Fruit fly (Drosophila melanogaster) ovary, adult (tissue): ENCODE results near the gene Glyat.

ENCODE experiments used
- CG17801 ChIP-seq: fragments of 200-800 bp; optimal IDR thresholded peaks from 2 replicates; lab custom pipeline; 2019; ENCODE audit warnings: missing biosample characterization, mild to moderate bottlenecking, missing genetic modification characterization, moderate library complexity; ENCODE audit not compliant: partially characterized antibody

Gene Glyat

DNA sequence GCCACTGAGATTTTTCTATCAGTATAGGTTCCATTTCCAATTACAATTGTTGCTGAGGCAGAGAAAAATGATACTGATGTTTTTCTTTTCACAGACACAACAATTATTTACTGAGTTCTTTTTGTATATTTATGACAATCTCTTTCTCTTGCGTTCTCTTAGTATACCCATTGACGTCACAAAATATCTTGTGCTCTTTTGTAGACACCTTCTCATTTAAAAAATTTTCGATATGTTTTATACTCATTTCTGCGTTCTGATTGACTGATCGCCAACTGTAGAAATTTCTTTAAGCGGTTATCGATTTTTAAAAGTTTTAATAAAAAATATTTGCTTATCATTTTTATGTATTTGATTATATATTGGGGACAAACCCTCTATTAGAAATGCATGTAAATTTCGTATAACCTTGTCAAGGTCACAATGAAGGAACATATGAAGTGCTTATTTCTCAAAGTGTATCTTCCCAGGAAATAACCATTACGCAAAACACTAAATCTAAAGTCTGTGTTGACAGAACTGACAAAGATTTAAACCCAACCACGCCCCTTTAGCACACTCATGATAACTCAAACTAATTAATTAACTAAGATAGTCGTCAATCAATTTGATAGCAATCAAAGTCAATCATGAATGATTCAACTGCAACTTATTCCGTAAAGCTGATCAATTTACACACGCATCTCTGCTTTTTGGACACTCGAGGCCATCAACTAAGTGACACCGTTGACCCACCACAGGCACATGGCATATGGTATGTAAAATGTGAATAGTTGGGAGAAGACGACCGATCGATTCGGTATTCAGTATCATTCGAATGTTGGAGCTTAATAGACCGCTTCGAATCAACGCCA is at the start of gene Glyat, which contains the start of gene Tg:
Glyat (minus strand) TSS at position 51 of the 854 bp plus-strand sequence.
Tg (plus strand) TSS at position 804 of the 854 bp plus-strand sequence.
- no peak for TF ChIP-seq CG17801 (GFP tag; lab: Kevin White, UChicago)

DNA sequence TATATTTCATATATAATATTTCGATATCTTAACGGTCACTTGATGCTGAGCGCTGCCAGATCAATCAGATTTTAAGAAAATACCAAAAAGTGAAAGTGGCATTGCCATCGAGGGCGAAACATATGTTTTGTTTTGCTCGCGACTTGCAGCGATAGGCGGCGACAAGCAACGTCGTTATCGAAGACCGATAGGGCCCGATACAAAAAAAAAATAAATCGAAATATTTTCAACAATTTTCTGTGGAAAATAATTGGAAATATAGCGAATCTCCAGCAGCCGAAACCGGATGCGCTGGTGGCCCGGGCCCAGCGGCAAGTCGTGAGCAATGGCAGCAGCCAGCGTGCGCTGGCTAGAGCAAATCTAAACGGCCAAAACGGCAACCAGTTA is 32.8 kb upstream of the Glyat start, which contains the start of gene Megf8:
Megf8 (plus strand) TSS at position 190 of the 387 bp plus-strand sequence.
- peak; percentile 7 for TF ChIP-seq CG17801 (GFP tag; lab: Kevin White, UChicago)

DNA sequence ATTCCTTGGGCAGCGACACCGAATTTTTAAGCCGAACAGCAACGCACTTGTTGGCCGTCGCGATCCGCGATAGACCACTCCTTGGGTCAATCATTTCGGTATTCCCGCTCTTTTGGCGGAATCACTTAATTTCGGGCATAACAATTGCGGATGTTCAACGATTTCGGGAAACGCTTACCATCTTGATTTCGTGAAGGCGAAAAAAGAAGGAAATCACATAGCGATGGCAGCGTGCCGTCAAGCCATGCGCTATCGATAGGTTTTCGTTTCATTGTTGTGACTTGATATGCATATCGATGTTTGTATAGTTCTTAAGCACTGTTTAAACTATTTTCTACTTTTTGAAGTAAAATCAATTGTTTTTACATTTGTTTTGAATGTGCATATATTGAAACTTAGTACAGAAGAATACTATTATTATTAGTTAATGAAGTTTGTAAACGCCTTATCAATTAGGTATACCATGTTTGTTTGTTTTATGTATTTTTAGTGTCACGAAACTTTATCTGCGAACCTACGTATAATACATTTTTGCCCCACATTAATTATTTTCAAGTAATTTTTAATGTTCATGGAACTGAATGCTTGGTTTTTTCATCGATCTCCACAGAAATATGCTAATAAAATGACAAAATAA is 32.3 kb upstream of the Glyat start, which contains the start of gene RpL36A:
RpL36A (minus strand) TSS at position 265 of the 637 bp plus-strand sequence.
- peak; percentile 65 for TF ChIP-seq CG17801 (GFP tag; lab: Kevin White, UChicago)

DNA sequence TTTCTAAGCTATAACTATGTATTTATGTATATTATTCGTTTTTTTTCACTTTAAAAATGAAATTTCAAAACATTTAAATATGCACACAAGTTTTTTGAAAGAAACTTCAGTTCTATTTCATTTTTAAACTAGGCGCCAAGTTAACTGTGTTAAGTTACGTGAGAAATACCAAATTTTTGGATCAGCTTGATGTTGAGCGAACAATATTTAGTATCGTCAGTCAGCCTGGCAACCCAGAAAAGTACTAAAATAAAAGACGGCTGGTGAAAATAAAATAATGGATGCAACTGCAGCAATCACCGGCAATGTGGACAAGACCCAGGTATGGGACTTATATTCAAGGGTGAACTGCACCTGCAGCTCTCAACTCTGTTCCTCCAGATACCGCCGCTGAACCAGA is 30.4 kb upstream of the Glyat start, which contains the start of gene CCDC53:
CCDC53 (plus strand) TSS at position 235 of the 400 bp plus-strand sequence.
- TF ChIP-seq CG17801 (GFP tag; lab: Kevin White, UChicago): no peak

DNA sequence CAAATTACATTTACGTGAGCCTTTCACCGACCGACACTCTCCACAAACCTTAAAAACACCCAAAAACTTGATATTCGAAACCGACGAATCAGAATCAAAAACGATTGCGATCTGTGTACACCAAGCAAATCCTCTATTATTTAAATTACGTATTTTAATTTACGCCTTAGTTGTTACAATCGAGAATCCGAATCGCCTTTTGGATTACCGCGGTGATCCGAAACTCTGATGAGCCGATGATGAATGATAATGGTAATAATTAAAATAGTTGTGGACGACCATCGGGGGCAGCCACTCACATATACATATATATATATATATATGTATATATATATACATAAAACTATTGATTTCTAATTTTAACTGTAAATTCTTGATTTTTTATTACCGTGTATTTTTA is 29.2 kb upstream of the Glyat start, which contains the start of gene CG7367:
CG7367 (minus strand) TSS at position 101 of the 400 bp plus-strand sequence.
- TF ChIP-seq CG17801 (GFP tag; lab: Kevin White, UChicago): no peak

DNA sequence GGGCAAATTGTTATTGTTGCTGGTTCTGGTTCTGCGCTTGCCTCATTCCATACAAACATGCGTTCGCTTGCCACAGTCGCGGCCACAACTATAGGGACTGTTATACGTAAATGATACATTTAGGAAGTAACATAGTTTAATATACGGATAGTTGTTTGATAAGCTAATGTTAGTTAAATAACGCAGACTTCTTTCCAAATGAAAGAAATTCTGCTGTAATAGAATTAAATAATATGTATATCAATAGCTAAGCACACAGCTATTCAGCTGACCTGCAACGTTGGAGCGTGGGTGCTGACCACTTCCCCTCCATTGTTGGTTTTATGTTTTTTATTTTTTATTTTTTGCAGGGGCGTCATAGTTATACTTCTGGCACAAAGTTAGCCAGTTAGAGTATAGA is 24.3 kb upstream of the Glyat start:
- TF ChIP-seq CG17801 (GFP tag; lab: Kevin White, UChicago): peak; percentile 26

DNA sequence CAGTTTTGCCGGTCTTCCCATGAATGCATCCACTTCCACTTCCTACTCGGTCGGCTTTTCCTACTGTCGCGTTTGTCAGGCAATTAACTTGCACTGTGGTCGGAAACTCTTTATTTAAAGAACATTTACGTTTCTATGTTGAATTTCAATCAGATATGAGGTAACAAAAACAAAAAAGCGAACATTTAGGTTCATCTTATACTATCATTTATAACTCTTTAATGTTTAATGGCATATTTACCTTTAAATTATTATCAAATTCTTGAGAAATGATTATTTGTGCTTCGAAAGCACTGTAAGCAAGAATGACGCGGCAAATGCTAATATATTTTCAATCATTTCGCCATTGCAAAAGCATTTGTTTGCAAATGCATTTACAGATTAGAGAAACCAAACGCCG is 23.3 kb upstream of the Glyat start:
- no peak for TF ChIP-seq CG17801 (GFP tag; lab: Kevin White, UChicago)

DNA sequence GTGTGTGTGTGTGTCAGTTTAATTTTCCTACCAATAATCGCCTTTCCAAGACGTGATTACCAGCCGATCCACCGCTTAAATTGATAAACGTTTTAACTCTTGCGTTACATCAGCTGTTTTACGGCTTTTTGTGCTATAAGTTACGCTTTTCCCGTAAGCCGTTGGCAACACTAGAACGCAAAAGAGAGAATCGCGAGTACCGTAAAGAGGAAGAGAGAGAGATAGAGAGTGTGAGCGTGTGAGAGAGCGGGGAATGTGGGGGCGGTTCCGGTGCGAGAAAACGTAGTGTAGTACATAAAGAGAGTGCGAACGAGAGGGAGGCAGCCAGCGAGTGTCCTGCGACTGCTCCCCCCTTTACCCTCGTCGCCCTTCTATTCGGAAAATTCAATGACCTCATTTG is 21.1 kb upstream of the Glyat start:
- TF ChIP-seq CG17801 (GFP tag; lab: Kevin White, UChicago): peak; percentile 42

DNA sequence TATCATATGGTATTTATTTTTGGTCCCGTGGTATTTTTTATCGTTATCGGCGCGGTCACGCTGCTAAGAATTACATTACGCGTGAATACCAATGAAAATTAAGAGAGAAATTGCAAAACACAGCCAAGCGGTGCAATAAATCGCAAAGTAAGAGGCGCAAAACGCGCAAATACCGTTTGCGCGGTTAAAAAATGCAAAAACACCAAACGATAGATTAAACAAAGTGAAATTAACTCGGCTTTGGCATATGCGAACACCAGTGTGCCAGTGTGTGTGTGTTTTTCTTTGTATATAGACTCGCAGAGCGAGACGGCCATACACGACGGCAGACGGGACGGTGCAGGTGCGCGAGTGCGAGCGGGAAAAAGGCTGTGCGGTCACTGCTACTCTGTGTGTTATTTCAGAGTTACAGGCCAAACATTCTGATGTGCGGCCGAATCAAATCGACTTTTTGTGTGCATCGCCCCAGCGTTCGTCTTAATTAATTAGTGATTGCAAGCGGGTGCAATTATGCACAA is 20.3 kb upstream of the Glyat start, which contains the start of gene Cka:
Cka (plus strand) TSS at position 29 of the 518 bp plus-strand sequence.
- no peak for TF ChIP-seq CG17801 (GFP tag; lab: Kevin White, UChicago)

DNA sequence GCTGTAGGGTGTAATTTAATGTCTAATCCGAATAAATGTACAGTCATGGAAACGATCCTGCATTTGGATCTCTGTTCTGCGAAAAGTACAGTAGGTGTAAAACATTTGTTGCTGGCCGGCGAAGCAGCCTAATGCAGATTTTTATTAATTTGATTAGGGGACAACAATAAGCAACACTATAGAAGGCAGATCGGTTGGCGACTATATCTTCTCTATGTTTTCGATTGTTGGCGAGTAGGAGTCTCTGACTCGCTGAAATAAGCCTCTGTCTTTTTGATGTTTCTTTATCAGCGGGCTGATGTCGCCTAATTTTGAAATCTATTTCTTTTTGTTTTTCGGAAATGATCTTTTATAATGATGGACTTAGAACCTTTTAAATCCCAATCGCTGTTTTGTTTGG is 19.6 kb upstream of the Glyat start:
- TF ChIP-seq CG17801 (GFP tag; lab: Kevin White, UChicago): no peak

DNA sequence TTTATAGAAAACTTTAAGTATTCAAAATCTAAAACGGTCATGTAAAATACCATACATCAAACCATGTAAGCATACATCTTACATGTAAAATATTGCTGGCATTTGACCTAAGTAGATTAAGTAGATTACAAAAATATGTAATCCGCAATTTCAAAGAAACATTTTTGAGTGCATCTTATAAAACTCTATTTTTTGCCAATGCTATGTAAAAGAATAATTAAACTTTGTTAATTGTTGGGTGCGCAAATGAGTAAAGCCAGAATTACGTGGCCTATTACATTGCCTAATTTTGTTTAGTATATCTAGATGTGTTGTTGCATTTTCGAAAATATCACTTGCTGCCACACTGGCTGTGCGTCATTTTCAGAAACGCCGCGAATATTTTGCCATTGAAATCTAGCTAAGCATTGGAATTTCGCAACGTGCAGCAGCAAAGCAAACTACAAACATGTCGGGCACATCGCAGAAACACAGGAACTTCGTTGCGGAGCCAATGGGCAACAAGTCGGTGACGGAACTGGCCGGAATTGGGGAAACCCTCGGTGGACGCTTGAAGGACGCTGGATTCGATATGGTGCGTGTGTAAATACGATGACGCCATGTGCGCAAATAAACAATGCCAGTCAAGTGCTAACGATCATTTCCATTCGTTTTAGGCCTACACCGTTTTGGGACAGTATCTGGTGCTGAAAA is 18.9 kb upstream of the Glyat start, which contains the start of gene baf:
baf (plus strand) TSS at position 303 of the 693 bp plus-strand sequence.
- TF ChIP-seq CG17801 (GFP tag; lab: Kevin White, UChicago): no peak

DNA sequence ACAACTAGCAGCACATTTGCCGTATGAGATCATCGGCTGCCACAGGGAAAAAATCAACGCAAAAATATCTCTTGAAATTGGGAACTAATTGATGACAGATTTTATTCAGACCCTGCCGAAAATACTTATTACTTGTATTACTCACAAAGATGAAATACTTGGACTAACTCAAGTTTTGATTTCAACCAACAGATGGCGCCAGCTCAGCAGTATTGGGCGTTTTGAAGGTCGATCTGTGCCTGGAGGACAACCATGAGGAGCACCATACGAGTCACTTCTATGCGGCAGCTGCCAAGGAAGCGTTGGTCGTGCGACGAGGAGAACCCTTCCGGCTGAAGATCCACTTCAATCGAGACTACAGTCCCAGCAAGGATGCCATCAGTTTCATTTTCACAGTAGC is 13.9 kb upstream of the Glyat start:
- TF ChIP-seq CG17801 (GFP tag; lab: Kevin White, UChicago): no peak

DNA sequence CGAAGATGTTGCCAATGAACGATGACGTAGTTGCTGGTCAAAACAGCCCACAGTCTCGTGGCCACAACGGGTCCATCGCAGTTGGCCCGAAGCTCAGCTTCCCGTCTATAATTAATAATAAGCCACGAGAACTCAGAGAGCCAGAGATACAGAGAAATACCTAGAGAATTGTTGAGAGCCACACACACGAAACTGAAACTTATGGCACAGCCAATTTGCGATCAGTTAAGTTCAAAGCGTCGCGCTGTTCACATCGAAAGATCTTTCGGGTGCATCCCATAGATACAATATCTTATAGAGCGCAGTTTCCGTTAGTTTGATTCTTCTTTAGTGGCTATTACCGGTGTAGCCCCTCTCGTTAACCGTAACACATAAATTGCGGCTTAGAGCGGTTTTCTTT is 2.1 kb upstream of the Glyat start:
- no peak for TF ChIP-seq CG17801 (GFP tag; lab: Kevin White, UChicago)
